Worm (Caenorhabditis elegans) whole organism, L1 larva: ENCODE data around the gene spp-22.

ENCODE experiments used
- C04F5.9 ChIP-seq: sonication (generic microtip); optimal IDR thresholded peaks from 2 replicates; lab custom pipeline; 2016; ENCODE audit warnings: missing genetic modification characterization, missing compliant biosample characterization
- C16A3.4 ChIP-seq: fragments of 150-350 bp; optimal IDR thresholded peaks from 2 replicates; lab custom pipeline; 2014; ENCODE audit warnings: missing biosample characterization, missing genetic modification characterization
- Y116A8C.19 ChIP-seq: sonication (generic microtip); optimal IDR thresholded peaks from 2 replicates; lab custom pipeline; 2016; ENCODE audit warnings: missing compliant biosample characterization, missing genetic modification characterization, borderline replicate concordance
- alr-1 ChIP-seq: fragments of 200-800 bp; sonication (Bioruptor generic); optimal IDR thresholded peaks from 2 replicates; lab custom pipeline; 2018; ENCODE audit warnings: borderline replicate concordance, mild to moderate bottlenecking, missing genetic modification characterization, missing compliant biosample characterization
- ama-1 ChIP-seq: fragments of 150-350 bp; optimal IDR thresholded peaks from 2 replicates; lab custom pipeline; 2014
- blmp-1 ChIP-seq: fragments of 150-350 bp; optimal IDR thresholded peaks from 2 replicates; lab custom pipeline; 2014; ENCODE audit warnings: missing biosample characterization, missing genetic modification characterization
- ceh-63 ChIP-seq: fragments of 200-800 bp; sonication (Bioruptor generic); optimal IDR thresholded peaks from 2 replicates; lab custom pipeline; 2018; ENCODE audit warnings: mild to moderate bottlenecking, missing genetic modification characterization, missing compliant biosample characterization
- ceh-88 ChIP-seq: fragments of 200-800 bp; sonication (Bioruptor generic); IDR thresholded peaks from 2 replicates; pipeline ENCODE4 v1.3.6; 2022; ENCODE audit warnings: missing genetic modification characterization, missing compliant biosample characterization
- ceh-90 ChIP-seq: sonication (generic microtip); optimal IDR thresholded peaks from 2 replicates; lab custom pipeline; 2016; ENCODE audit warnings: missing genetic modification characterization, missing compliant biosample characterization
- ces-1 ChIP-seq: fragments of 150-350 bp; optimal IDR thresholded peaks from 2 replicates; lab custom pipeline; 2014; ENCODE audit warnings: missing biosample characterization, missing genetic modification reagents, missing genetic modification characterization
- efl-1 ChIP-seq, 4 experiments: fragments of 150-350 bp; optimal IDR thresholded peaks in 3 of 4; peaks in 1 of 4; 1 replicate in 1 of 4; 2 replicates in 3 of 4; lab custom pipeline; 2014; ENCODE audit warnings: missing biosample characterization in 2 of 4, missing genetic modification characterization in 2 of 4, missing genetic modification reagents in 2 of 4
- efl-3 ChIP-seq: fragments of 200-800 bp; sonication (Bioruptor generic); optimal IDR thresholded peaks from 2 replicates; lab custom pipeline; 2018; ENCODE audit warnings: mild to moderate bottlenecking, missing genetic modification characterization, missing compliant biosample characterization
- egl-13 ChIP-seq: sonication (generic microtip); optimal IDR thresholded peaks from 2 replicates; lab custom pipeline; 2016; ENCODE audit warnings: missing genotype, missing genetic modification reagents, missing genetic modification characterization, missing compliant biosample characterization
- elt-2 ChIP-seq: sonication (generic microtip); optimal IDR thresholded peaks from 2 replicates; lab custom pipeline; 2016; ENCODE audit warnings: missing genetic modification characterization, mild to moderate bottlenecking, inconsistent platforms, missing compliant biosample characterization, missing genetic modification reagents
- elt-3 ChIP-seq, 6 experiments: fragments of 150-350 bp in 1 of 6; sonication (generic microtip); optimal IDR thresholded peaks; 2 replicates each; lab custom pipeline; 2017 to 2018; ENCODE audit warnings: missing biosample characterization in 6 of 6, missing genetic modification characterization in 6 of 6, inconsistent platforms in 1 of 6
- ets-5 ChIP-seq: fragments of 200-800 bp; sonication (Bioruptor generic); IDR thresholded peaks from 2 replicates; pipeline ENCODE4 v1.3.6; 2022; ENCODE audit warnings: missing genetic modification characterization, missing compliant biosample characterization
- fkh-10 ChIP-seq: sonication (generic microtip); optimal IDR thresholded peaks from 2 replicates; lab custom pipeline; 2017; ENCODE audit warnings: missing biosample characterization, missing genetic modification reagents, missing genetic modification characterization
- fkh-4 ChIP-seq: sonication (generic microtip); optimal IDR thresholded peaks from 2 replicates; lab custom pipeline; 2016; ENCODE audit warnings: missing compliant biosample characterization, missing genetic modification characterization, borderline replicate concordance
- fkh-8 ChIP-seq: sonication (generic microtip); optimal IDR thresholded peaks from 2 replicates; lab custom pipeline; 2016; ENCODE audit warnings: mild to moderate bottlenecking, missing genetic modification characterization, missing compliant biosample characterization
- hpl-2 ChIP-seq: fragments of 150-350 bp; optimal IDR thresholded peaks from 2 replicates; lab custom pipeline; 2014; ENCODE audit warnings: missing biosample characterization, missing genetic modification reagents, missing genetic modification characterization
- lin-35 ChIP-seq, 2 experiments: fragments of 150-350 bp; optimal IDR thresholded peaks; 2 replicates each; lab custom pipeline; 2014; ENCODE audit warnings: missing biosample characterization in 2 of 2, missing genetic modification characterization in 2 of 2, missing genetic modification reagents in 2 of 2
- mab-9 ChIP-seq: fragments of 200-800 bp; sonication (Bioruptor generic); IDR thresholded peaks from 2 replicates; pipeline ENCODE4 v1.3.6; 2022; ENCODE audit warnings: missing genetic modification reagents, missing genetic modification characterization, missing compliant biosample characterization
- mdl-1 ChIP-seq, 2 experiments: fragments of 150-350 bp; optimal IDR thresholded peaks; 2 replicates each; lab custom pipeline; 2014 to 2017; ENCODE audit warnings: missing biosample characterization in 2 of 2, missing genetic modification characterization in 2 of 2, inconsistent platforms in 1 of 2
- mef-2 ChIP-seq: fragments of 150-350 bp; optimal IDR thresholded peaks from 2 replicates; lab custom pipeline; 2014; ENCODE audit warnings: missing biosample characterization, missing genetic modification characterization
- nhr-12 ChIP-seq: sonication (generic microtip); optimal IDR thresholded peaks from 2 replicates; lab custom pipeline; 2017; ENCODE audit warnings: missing biosample characterization, missing genetic modification characterization
- nhr-20 ChIP-seq: sonication (generic microtip); optimal IDR thresholded peaks from 2 replicates; lab custom pipeline; 2016; ENCODE audit warnings: mild to moderate bottlenecking, missing genetic modification characterization, missing compliant biosample characterization
- nhr-28 ChIP-seq: fragments of 150-350 bp; optimal IDR thresholded peaks from 2 replicates; lab custom pipeline; 2014; ENCODE audit warnings: missing biosample characterization, missing genetic modification characterization
- nhr-71 ChIP-seq: sonication (generic microtip); optimal IDR thresholded peaks from 2 replicates; lab custom pipeline; 2016; ENCODE audit warnings: mild to moderate bottlenecking, missing genetic modification characterization, moderate library complexity, missing compliant biosample characterization
- nhr-76 ChIP-seq: sonication (generic microtip); optimal IDR thresholded peaks from 2 replicates; lab custom pipeline; 2017; ENCODE audit warnings: missing biosample characterization, missing genetic modification characterization
- nhr-77 ChIP-seq: fragments of 150-350 bp; optimal IDR thresholded peaks from 2 replicates; lab custom pipeline; 2014; ENCODE audit warnings: missing biosample characterization, missing genetic modification characterization
- nhr-85 ChIP-seq: sonication (generic microtip); peaks from one replicate; lab custom pipeline; 2016; ENCODE audit warnings: missing genetic modification characterization, inconsistent platforms, missing compliant biosample characterization
- nhr-90 ChIP-seq: sonication (generic microtip); optimal IDR thresholded peaks from 2 replicates; lab custom pipeline; 2016; ENCODE audit warnings: mild to moderate bottlenecking, missing genetic modification characterization, missing compliant biosample characterization; ENCODE audit not compliant: poor library complexity
- pax-3 ChIP-seq: fragments of 200-800 bp; sonication (Bioruptor generic); optimal IDR thresholded peaks from 2 replicates; lab custom pipeline; 2018; ENCODE audit warnings: mild to moderate bottlenecking, missing genetic modification characterization, moderate library complexity, missing compliant biosample characterization
- pqm-1 ChIP-seq: sonication (generic microtip); optimal IDR thresholded peaks from 3 replicates; lab custom pipeline; 2017; ENCODE audit warnings: missing biosample characterization, missing genetic modification characterization
- rnt-1 ChIP-seq: sonication (generic microtip); optimal IDR thresholded peaks from 2 replicates; lab custom pipeline; 2016; ENCODE audit warnings: mild to moderate bottlenecking, missing genetic modification characterization, moderate library complexity, missing compliant biosample characterization
- snpc-4 ChIP-seq: fragments of 150-350 bp; optimal IDR thresholded peaks from 2 replicates; lab custom pipeline; 2014; ENCODE audit warnings: missing biosample characterization, missing genetic modification characterization
- snu-23 ChIP-seq: sonication (generic microtip); optimal IDR thresholded peaks from 2 replicates; lab custom pipeline; 2016; ENCODE audit warnings: missing genetic modification characterization, missing compliant biosample characterization
- swsn-7 ChIP-seq: sonication (generic microtip); optimal IDR thresholded peaks from 2 replicates; lab custom pipeline; 2016; ENCODE audit warnings: missing genetic modification characterization, missing compliant biosample characterization
- tlp-1 ChIP-seq: fragments of 150-350 bp; optimal IDR thresholded peaks from 2 replicates; lab custom pipeline; 2014; ENCODE audit warnings: missing biosample characterization, missing genetic modification characterization
- unc-130 ChIP-seq: fragments of 150-350 bp; optimal IDR thresholded peaks from 2 replicates; lab custom pipeline; 2017; ENCODE audit warnings: missing biosample characterization, missing genetic modification characterization, inconsistent platforms
- xbp-1 ChIP-seq: sonication (generic microtip); optimal IDR thresholded peaks from 2 replicates; lab custom pipeline; 2016; ENCODE audit warnings: missing genetic modification characterization, missing compliant biosample characterization
- zip-4 ChIP-seq: fragments of 200-800 bp; sonication (Bioruptor generic); optimal IDR thresholded peaks from 2 replicates; lab custom pipeline; 2018; ENCODE audit warnings: mild to moderate bottlenecking, missing genetic modification characterization, moderate library complexity, missing compliant biosample characterization
- ztf-4 ChIP-seq: fragments of 150-350 bp; optimal IDR thresholded peaks from 2 replicates; lab custom pipeline; 2014; ENCODE audit warnings: missing biosample characterization, missing genetic modification characterization

spp-22 gene

DNA sequence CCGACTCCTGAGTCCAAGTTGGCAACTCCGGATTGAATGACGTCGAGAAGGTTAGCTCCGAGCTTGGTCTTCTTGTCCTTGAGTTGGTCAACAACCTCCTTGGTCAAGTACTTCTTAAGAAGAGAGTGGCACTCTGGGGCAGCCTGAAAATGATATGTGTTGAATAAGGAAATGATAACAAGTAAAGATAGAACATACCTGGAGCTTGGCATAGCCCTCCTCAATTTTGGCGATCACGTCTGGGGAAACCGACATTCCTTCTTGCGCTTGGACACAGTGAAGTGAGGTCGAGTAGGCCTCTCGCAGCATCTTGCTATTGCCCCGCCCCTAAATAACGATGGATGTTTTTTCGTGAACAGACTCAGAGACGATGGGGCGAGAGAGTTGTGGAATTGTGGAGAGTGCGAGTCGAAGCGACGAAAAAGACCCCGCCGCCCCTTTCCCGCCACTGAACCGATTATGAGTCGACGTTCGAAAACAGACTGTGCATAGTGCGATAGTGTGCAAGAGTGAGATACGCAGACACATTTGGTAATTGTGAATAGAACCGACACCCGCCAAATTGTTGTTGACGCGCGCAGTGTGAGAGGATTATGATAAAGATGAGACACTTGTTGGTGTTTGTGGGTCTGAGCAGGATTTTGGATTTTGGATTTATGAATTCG lies 20.8 kb downstream of the spp-22 start (continued):
- no peak for TF ChIP-seq mab-9
- peak in 1 of 2 experiments; percentile 13 for TF ChIP-seq efl-1 (optimal IDR thresholded peaks at IDR 0.05; lab: Kevin White, UChicago)
- TF ChIP-seq efl-1 (GFP tag; optimal IDR thresholded peaks at IDR 0.05 in 1 of 2; lab: Kevin White, UChicago) = no peak
- peak; percentile 53 for TF ChIP-seq nhr-71 (tag; lab: Kevin White, UChicago)
- peak; percentile 33 for TF ChIP-seq C16A3.4 (tag; lab: Kevin White, UChicago)
- no peak for TF ChIP-seq nhr-12
- no peak for TF ChIP-seq zip-4
- TF ChIP-seq hpl-2 = no peak
- no peak for TF ChIP-seq mef-2
- no peak for TF ChIP-seq unc-130 (tag; lab: Kevin White, UChicago)
- peak; percentile 37 for TF ChIP-seq swsn-7 (tag; lab: Kevin White, UChicago)
- TF ChIP-seq elt-3 (tag; optimal IDR thresholded peaks at IDR 0.05; lab: Kevin White, UChicago) = no peak
- TF ChIP-seq lin-35 (GFP tag; optimal IDR thresholded peaks at IDR 0.05; lab: Kevin White, UChicago) = peak in 1 of 2 experiments; percentile 3
- TF ChIP-seq ceh-63 (GFP tag; lab: Kevin White, UChicago) = no peak
- peak; percentile 70 for TF ChIP-seq nhr-85 (tag; lab: Kevin White, UChicago)
- TF ChIP-seq fkh-10 (GFP tag; lab: Kevin White, UChicago) = no peak
- TF ChIP-seq rnt-1 (tag; lab: Kevin White, UChicago) = peak; percentile 16
- no peak for TF ChIP-seq elt-2 (tag; lab: Kevin White, UChicago)
- no peak for TF ChIP-seq C04F5.9 (tag; lab: Kevin White, UChicago)
- no peak for TF ChIP-seq tlp-1 (tag; lab: Kevin White, UChicago)
- TF ChIP-seq Y116A8C.19 (tag; lab: Kevin White, UChicago) = no peak
- no peak for TF ChIP-seq ceh-88 (GFP tag; lab: Robert Waterston, UW)
- TF ChIP-seq ama-1 (lab: Kevin White, UChicago) = peak; percentile 4
- TF ChIP-seq xbp-1 (tag; lab: Kevin White, UChicago) = peak; percentile 18
- TF ChIP-seq nhr-20 (tag; lab: Kevin White, UChicago) = peak; percentile 32
- no peak for TF ChIP-seq fkh-4 (tag; lab: Kevin White, UChicago)
- TF ChIP-seq ces-1 (GFP tag; lab: Kevin White, UChicago) = no peak
- TF ChIP-seq blmp-1 (tag; lab: Kevin White, UChicago) = no peak
- TF ChIP-seq mdl-1 (tag; optimal IDR thresholded peaks at IDR 0.05; lab: Kevin White, UChicago) = peak in 1 of 2 experiments; percentile 16
- peak; percentile 53 for TF ChIP-seq snu-23
- TF ChIP-seq ztf-4 (tag; lab: Kevin White, UChicago) = no peak
- no peak for TF ChIP-seq nhr-76
- TF ChIP-seq efl-3 (GFP tag; lab: Kevin White, UChicago) = no peak
- no peak for TF ChIP-seq pax-3
- TF ChIP-seq nhr-77 = peak; percentile 29
- no peak for TF ChIP-seq ets-5 (GFP tag; lab: Robert Waterston, UW)
- no peak for TF ChIP-seq alr-1
- TF ChIP-seq ceh-90 (tag; lab: Kevin White, UChicago) = no peak
- no peak for TF ChIP-seq egl-13 (tag; lab: Kevin White, UChicago)
- no peak for TF ChIP-seq pqm-1
- TF ChIP-seq fkh-8 (tag; lab: Kevin White, UChicago) = no peak
- peak; percentile 11 for TF ChIP-seq nhr-90 (tag; lab: Kevin White, UChicago)
- no peak for TF ChIP-seq snpc-4 (tag; lab: Kevin White, UChicago)
- no peak for TF ChIP-seq nhr-28
